Worm (Caenorhabditis elegans): Measurements from ENCODE around the gene T24B8.4.

The T24B8.4 gene

ce11 chrII:9060332-9060840, 10.3 kb downstream of the T24B8.4 start (continued):
- no peak for TF ChIP-seq sptf-1 (tag; optimal IDR thresholded peaks at IDR 0.05)
- peak; percentile 78 for TF ChIP-seq nhr-90 (tag; optimal IDR thresholded peaks at IDR 0.05; ENCODE audit: poor library complexity)
- peak; percentile 14 for TF ChIP-seq aha-1 (tag; optimal IDR thresholded peaks at IDR 0.05)
- TF ChIP-seq F16B12.6 (tag; optimal IDR thresholded peaks at IDR 0.05), result peak; percentile 62
- TF ChIP-seq dpl-1 (GFP tag; optimal IDR thresholded peaks at IDR 0.05), result peak; percentile 53 to 64 (median 55)
- peak; percentile 97 for TF ChIP-seq lin-14 (GFP tag; optimal IDR thresholded peaks at IDR 0.05)
- no peak for TF ChIP-seq nhr-84 (tag; optimal IDR thresholded peaks at IDR 0.05)
- TF ChIP-seq nhr-28 (tag; optimal IDR thresholded peaks at IDR 0.05), result no peak
- no peak for TF ChIP-seq nhr-11 (tag; optimal IDR thresholded peaks at IDR 0.05)
- TF ChIP-seq mdl-1 (tag; optimal IDR thresholded peaks at IDR 0.05), result peak in 1 of 2 experiments; percentile 93

- TF ChIP-seq aha-1 (tag; optimal IDR thresholded peaks at IDR 0.05) (no peak), lsy-2 (tag; optimal IDR thresholded peaks at IDR 0.05) (peak; percentile 3 to 7)
These were observed 11.6 kb downstream of the T24B8.4 start for ce11 chrII:9059010-9059409.

ce11 chrII:9057035-9057668, 13.5 kb downstream of the T24B8.4 start, which contains the start of gene rpl-32:
TSS of gene rpl-32 (minus strand) at chrII:9057085.
- TF ChIP-seq vab-15 (tag; optimal IDR thresholded peaks at IDR 0.05) (peak; percentile 64), mep-1 (tag; optimal IDR thresholded peaks at IDR 0.05) (peak; percentile 92), elt-2 (tag; optimal IDR thresholded peaks at IDR 0.05) (no peak), nhr-90 (tag; optimal IDR thresholded peaks at IDR 0.05; ENCODE audit: poor library complexity) (peak; percentile 61), lin-15B (tag; optimal IDR thresholded peaks at IDR 0.05) (peak; percentile 91), dsc-1 (tag; optimal IDR thresholded peaks at IDR 0.05) (peak; percentile 45), nhr-76 (tag; optimal IDR thresholded peaks at IDR 0.05) (no peak), lin-39 (tag; optimal IDR thresholded peaks at IDR 0.05) (peak; percentile 53), blmp-1 (tag; optimal IDR thresholded peaks at IDR 0.05) (peak; percentile 78), elt-3 (tag; optimal IDR thresholded peaks at IDR 0.05) (peak in 3 of 6 experiments; percentile 0 to 89 (median 55)), ces-1 (GFP tag; optimal IDR thresholded peaks at IDR 0.05) (no peak), nhr-71 (tag; optimal IDR thresholded peaks at IDR 0.05) (peak; percentile 82), alr-1 (tag; optimal IDR thresholded peaks at IDR 0.05; ENCODE audit: borderline replicate concordance) (no peak), mdl-1 (tag; optimal IDR thresholded peaks at IDR 0.05) (peak in 1 of 2 experiments; percentile 69), nhr-20 (tag; optimal IDR thresholded peaks at IDR 0.05) (peak; percentile 76), C16A3.4 (tag; optimal IDR thresholded peaks at IDR 0.05) (peak; percentile 90), fkh-8 (tag; optimal IDR thresholded peaks at IDR 0.05) (peak; percentile 81), ceh-63 (GFP tag; optimal IDR thresholded peaks at IDR 0.05) (no peak), fkh-4 (tag; optimal IDR thresholded peaks at IDR 0.05; ENCODE audit: borderline replicate concordance) (peak; percentile 12), hlh-17 (GFP tag; optimal IDR thresholded peaks at IDR 0.05; ENCODE audit: borderline replicate concordance) (no peak), nhr-11 (tag; optimal IDR thresholded peaks at IDR 0.05) (no peak), pax-3 (tag; optimal IDR thresholded peaks at IDR 0.05) (no peak), nhr-19 (GFP tag; conservative IDR thresholded peaks at IDR 0.05) (peak; percentile 65), unc-130 (tag; optimal IDR thresholded peaks at IDR 0.05) (peak; percentile 61), hpl-2 (GFP tag; optimal IDR thresholded peaks at IDR 0.05) (peak; percentile 42), pqm-1 (tag; optimal IDR thresholded peaks at IDR 0.05) (no peak), unc-62 (GFP tag; optimal IDR thresholded peaks at IDR 0.05) (no peak), ama-1 (optimal IDR thresholded peaks at IDR 0.05) (peak; percentile 51), irx-1 (tag; optimal IDR thresholded peaks at IDR 0.05) (peak; percentile 42), isw-1 (GFP tag; IDR thresholded peaks at IDR 0.05) (peak; percentile 69), tlp-1 (tag; optimal IDR thresholded peaks at IDR 0.05) (no peak), lir-3 (tag; optimal IDR thresholded peaks at IDR 0.05; ENCODE audit: poor library complexity) (no peak), nhr-47 (tag; optimal IDR thresholded peaks at IDR 0.05) (peak; percentile 74), pag-3 (tag; optimal IDR thresholded peaks at IDR 0.05; ENCODE audit: borderline replicate concordance, insufficient read depth) (no peak), ztf-11 (tag; optimal IDR thresholded peaks at IDR 0.05) (peak in 1 of 2 experiments; percentile 39), egl-27 (tag; optimal IDR thresholded peaks at IDR 0.05) (no peak), efl-1 (optimal IDR thresholded peaks at IDR 0.05) (peak; percentile 74 to 80), efl-1 (GFP tag; optimal IDR thresholded peaks at IDR 0.05 in 1 of 2) (peak; percentile 74 to 97), aly-2 (tag; optimal IDR thresholded peaks at IDR 0.05) (no peak)

Measured in whole organism, L1 larva.